Worm (Caenorhabditis elegans): ENCODE results near the gene F53C11.1.

DNA sequence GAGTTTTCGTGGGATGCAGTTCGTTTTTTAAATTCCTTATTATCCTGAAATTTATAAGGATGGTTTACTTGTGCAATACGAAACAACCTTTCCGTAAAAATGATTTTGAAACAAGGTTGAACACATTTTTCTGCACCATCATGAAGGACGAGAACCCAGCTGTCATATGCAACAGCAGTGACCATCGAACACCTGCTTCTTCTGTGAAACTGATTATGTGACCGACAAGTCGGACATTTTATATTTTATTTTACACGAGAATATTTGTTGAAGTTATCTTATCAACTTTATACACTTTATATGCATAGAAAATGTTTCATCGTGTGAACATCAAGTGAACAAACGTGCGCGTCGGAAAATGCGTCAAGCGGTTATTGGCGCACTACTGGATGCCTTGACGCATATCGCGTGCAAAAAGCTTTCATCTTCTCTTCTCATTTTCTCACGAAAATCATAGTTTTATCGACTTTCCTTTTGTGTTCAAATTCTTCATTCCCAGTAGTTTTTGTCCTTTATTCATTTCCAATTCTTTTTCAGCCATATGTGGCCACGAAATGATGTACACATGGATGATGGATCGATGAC lies 43.3 kb downstream of the F53C11.1 start, which contains the start of gene sel-10:
- TF ChIP-seq pqm-1 (tag; optimal IDR thresholded peaks at IDR 0.05) (no peak), fkh-10 (GFP tag; optimal IDR thresholded peaks at IDR 0.05) (no peak), nhr-11 (tag; optimal IDR thresholded peaks at IDR 0.05) (no peak), ama-1 (optimal IDR thresholded peaks at IDR 0.05) (no peak), lin-11 (tag; optimal IDR thresholded peaks at IDR 0.05) (no peak), sox-4 (tag; optimal IDR thresholded peaks at IDR 0.05) (no peak), npax-4 (tag; optimal IDR thresholded peaks at IDR 0.05) (no peak), unc-55 (GFP tag; optimal IDR thresholded peaks at IDR 0.05) (no peak), lim-6 (tag; optimal IDR thresholded peaks at IDR 0.05) (no peak), rnt-1 (tag; optimal IDR thresholded peaks at IDR 0.05) (peak; percentile 11), tbx-2 (tag; optimal IDR thresholded peaks at IDR 0.05) (peak; percentile 19), syd-9 (tag; optimal IDR thresholded peaks at IDR 0.05) (no peak)

Measured in whole organism, late embryonic.